Worm (Caenorhabditis elegans): ENCODE data around the gene F25B5.6.

DNA sequence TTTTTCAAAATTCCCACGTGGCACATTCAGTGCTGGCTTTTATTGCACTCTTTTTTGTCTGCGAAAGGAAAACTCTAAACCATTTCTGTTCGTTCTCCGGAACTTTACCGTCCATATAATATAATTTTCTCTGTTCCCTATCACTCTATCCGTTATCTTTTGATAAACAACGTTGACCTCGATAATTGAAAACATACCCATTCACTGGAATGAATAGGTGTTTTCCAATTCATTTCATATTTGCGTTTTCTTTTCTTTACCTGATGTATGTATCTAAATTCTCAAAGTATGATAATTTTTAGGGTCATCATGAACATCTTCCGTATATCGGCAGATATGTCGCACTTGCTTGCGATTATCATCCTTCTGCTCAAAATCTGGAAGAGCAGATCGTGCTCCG, 41.8 kb downstream of the F25B5.6 start, which contains the start of gene erd-2.2:
- TF ChIP-seq mep-1 (tag; optimal IDR thresholded peaks at IDR 0.05) (no peak), pag-3 (tag; optimal IDR thresholded peaks at IDR 0.05; ENCODE audit: borderline replicate concordance, insufficient read depth) (no peak), unc-130 (tag; optimal IDR thresholded peaks at IDR 0.05) (no peak), lsy-2 (tag; optimal IDR thresholded peaks at IDR 0.05) (no peak)
